Worm (Caenorhabditis elegans) whole organism, young adult: ENCODE data around the gene npl-4.1.

Experiments
- B0261.1 ChIP-seq: sonication (generic microtip); optimal IDR thresholded peaks from 2 replicates; lab custom pipeline; 2016; ENCODE audit warnings: mild to moderate bottlenecking, missing genetic modification characterization, moderate library complexity, missing compliant biosample characterization
- B0336.3 ChIP-seq: fragments of 200-800 bp; sonication (Bioruptor generic); IDR thresholded peaks from 2 replicates; pipeline ENCODE4 v1.3.6; 2022; ENCODE audit warnings: missing genetic modification characterization, missing compliant biosample characterization
- C06A6.2 ChIP-seq: fragments of 200-800 bp; sonication (Bioruptor generic); conservative IDR thresholded peaks from 2 replicates; pipeline ENCODE4 v1.3.6; 2022; ENCODE audit warnings: missing genetic modification characterization, missing compliant biosample characterization
- F10E7.11 ChIP-seq: sonication (generic microtip); optimal IDR thresholded peaks from 2 replicates; lab custom pipeline; 2017; ENCODE audit warnings: mild to moderate bottlenecking, missing genetic modification characterization, moderate library complexity, missing compliant biosample characterization
- F22D6.2 ChIP-seq: sonication (generic microtip); optimal IDR thresholded peaks from 2 replicates; lab custom pipeline; 2016; ENCODE audit warnings: mild to moderate bottlenecking, missing genetic modification characterization, missing compliant biosample characterization
- F23B12.7 ChIP-seq: sonication (generic microtip); optimal IDR thresholded peaks from 2 replicates; lab custom pipeline; 2017; ENCODE audit warnings: missing genetic modification characterization, mild to moderate bottlenecking, missing compliant biosample characterization, antibody characterized with exemption, moderate library complexity; ENCODE audit not compliant: insufficient read depth
- F57C9.4 ChIP-seq: sonication (generic microtip); optimal IDR thresholded peaks from 2 replicates; lab custom pipeline; 2017; ENCODE audit warnings: mild to moderate bottlenecking, missing genetic modification characterization, missing compliant biosample characterization
- T26A5.8 ChIP-seq: sonication (generic microtip); optimal IDR thresholded peaks from 2 replicates; lab custom pipeline; 2016; ENCODE audit warnings: missing genetic modification characterization, missing compliant biosample characterization
- ZK185.1 ChIP-seq: sonication (generic microtip); optimal IDR thresholded peaks from 2 replicates; lab custom pipeline; 2016; ENCODE audit warnings: mild to moderate bottlenecking, missing genetic modification characterization, missing compliant biosample characterization; ENCODE audit not compliant: poor library complexity, severe bottlenecking
- akir-1 ChIP-seq: fragments of 200-800 bp; sonication (Bioruptor generic); optimal IDR thresholded peaks from 2 replicates; lab custom pipeline; 2018; ENCODE audit warnings: mild to moderate bottlenecking, missing genetic modification characterization, moderate library complexity, missing compliant biosample characterization
- ama-1 ChIP-seq, 3 experiments: fragments of 150-350 bp in 1 of 3; sonication (generic microtip) in 2 of 3; optimal IDR thresholded peaks; 2 replicates each; lab custom pipeline; 2014 to 2018; ENCODE audit warnings: missing biosample characterization in 2 of 3, missing genetic modification characterization in 2 of 3, missing genetic modification reagents in 2 of 3
- atf-7 ChIP-seq: sonication (generic microtip); optimal IDR thresholded peaks from 2 replicates; lab custom pipeline; 2017; ENCODE audit warnings: mild to moderate bottlenecking, missing genetic modification characterization, missing compliant biosample characterization
- attf-3 ChIP-seq: fragments of 200-800 bp; sonication (Bioruptor generic); conservative IDR thresholded peaks from 2 replicates; pipeline ENCODE4 v1.3.6; 2022; ENCODE audit warnings: missing genetic modification reagents, missing genetic modification characterization, missing compliant biosample characterization
- ceh-58 ChIP-seq: fragments of 200-800 bp; sonication (Bioruptor generic); IDR thresholded peaks from 2 replicates; pipeline ENCODE4 v1.3.6; 2022; ENCODE audit warnings: missing genetic modification characterization, missing compliant biosample characterization
- ceh-91 ChIP-seq: fragments of 200-800 bp; sonication (Bioruptor generic); IDR thresholded peaks from 2 replicates; pipeline ENCODE4 v1.3.6; 2022; ENCODE audit warnings: missing genetic modification reagents, missing genetic modification characterization, missing compliant biosample characterization
- dox-1 ChIP-seq: fragments of 200-800 bp; sonication (Bioruptor generic); IDR thresholded peaks from 2 replicates; pipeline ENCODE4 v1.3.6; 2022; ENCODE audit warnings: missing genetic modification reagents, missing genetic modification characterization, missing compliant biosample characterization
- dpff-1 ChIP-seq: sonication (generic microtip); optimal IDR thresholded peaks from 2 replicates; lab custom pipeline; 2017; ENCODE audit warnings: mild to moderate bottlenecking, missing genetic modification characterization, missing compliant biosample characterization
- efl-1 ChIP-seq: fragments of 150-350 bp; optimal IDR thresholded peaks from 2 replicates; lab custom pipeline; 2014; ENCODE audit warnings: missing biosample characterization, missing genetic modification reagents, missing genetic modification characterization
- egrh-3 ChIP-seq: fragments of 200-800 bp; sonication (Bioruptor generic); IDR thresholded peaks from 2 replicates; pipeline ENCODE4 v1.3.6; 2022; ENCODE audit warnings: missing genetic modification reagents, missing genetic modification characterization, missing compliant biosample characterization
- ekl-4 ChIP-seq: fragments of 200-800 bp; sonication (Bioruptor generic); IDR thresholded peaks from 2 replicates; pipeline ENCODE4 v1.3.6; 2022; ENCODE audit warnings: missing genetic modification reagents, missing genetic modification characterization, missing compliant biosample characterization
- fkh-3 ChIP-seq: sonication (generic microtip); optimal IDR thresholded peaks from 2 replicates; lab custom pipeline; 2016; ENCODE audit warnings: mild to moderate bottlenecking, missing genetic modification characterization, missing compliant biosample characterization
- hmg-1.2 ChIP-seq: fragments of 200-800 bp; sonication (Bioruptor generic); IDR thresholded peaks from 2 replicates; pipeline ENCODE4 v1.3.6; 2022; ENCODE audit warnings: missing genetic modification reagents, missing genetic modification characterization, missing compliant biosample characterization
- hmg-20 ChIP-seq: fragments of 200-800 bp; sonication (Bioruptor generic); IDR thresholded peaks from 2 replicates; pipeline ENCODE4 v1.3.6; 2022; ENCODE audit warnings: missing genetic modification reagents, missing genetic modification characterization, missing compliant biosample characterization
- hrde-1 ChIP-seq: sonication (generic microtip); optimal IDR thresholded peaks from 2 replicates; lab custom pipeline; 2016; ENCODE audit warnings: missing genetic modification characterization, mild to moderate bottlenecking, missing compliant biosample characterization, moderate library complexity, missing genotype, missing genetic modification reagents, borderline replicate concordance
- let-526 ChIP-seq: fragments of 200-800 bp; sonication (Bioruptor generic); IDR thresholded peaks from 2 replicates; pipeline ENCODE4 v1.3.6; 2022; ENCODE audit warnings: missing genetic modification reagents, missing genetic modification characterization, missing compliant biosample characterization
- lsl-1 ChIP-seq: fragments of 200-800 bp; sonication (Bioruptor generic); optimal IDR thresholded peaks from 2 replicates; lab custom pipeline; 2018; ENCODE audit warnings: mild to moderate bottlenecking, missing genetic modification characterization, moderate library complexity, missing compliant biosample characterization
- madf-10 ChIP-seq: sonication (generic microtip); optimal IDR thresholded peaks from 2 replicates; lab custom pipeline; 2016; ENCODE audit warnings: mild to moderate bottlenecking, missing genetic modification characterization, missing compliant biosample characterization
- madf-6 ChIP-seq: fragments of 200-800 bp; sonication (Bioruptor generic); IDR thresholded peaks from 2 replicates; pipeline ENCODE4 v1.3.6; 2022; ENCODE audit warnings: missing genetic modification reagents, missing genetic modification characterization, missing compliant biosample characterization
- madf-8 ChIP-seq: fragments of 200-800 bp; sonication (Bioruptor generic); conservative IDR thresholded peaks from 2 replicates; pipeline ENCODE4 v1.3.6; 2022; ENCODE audit warnings: missing genetic modification reagents, missing genetic modification characterization, missing compliant biosample characterization
- mcd-1 ChIP-seq: fragments of 200-800 bp; sonication (Bioruptor generic); IDR thresholded peaks from 2 replicates; pipeline ENCODE4 v1.3.6; 2022; ENCODE audit warnings: missing genetic modification reagents, missing genetic modification characterization, missing compliant biosample characterization
- mel-28 ChIP-seq: sonication (generic microtip); optimal IDR thresholded peaks from 2 replicates; lab custom pipeline; 2016; ENCODE audit warnings: borderline replicate concordance, mild to moderate bottlenecking, missing genetic modification characterization, missing compliant biosample characterization
- nfyb-1 ChIP-seq: fragments of 200-800 bp; sonication (Bioruptor generic); IDR thresholded peaks from 2 replicates; pipeline ENCODE4 v1.3.6; 2022; ENCODE audit warnings: missing genetic modification reagents, missing genetic modification characterization, missing compliant biosample characterization
- nhr-90 ChIP-seq: sonication (generic microtip); optimal IDR thresholded peaks from 2 replicates; lab custom pipeline; 2016; ENCODE audit warnings: missing genotype, mild to moderate bottlenecking, missing genetic modification characterization, missing compliant biosample characterization
- pbrm-1 ChIP-seq: fragments of 200-800 bp; sonication (Bioruptor generic); IDR thresholded peaks from 2 replicates; pipeline ENCODE4 v1.3.6; 2022; ENCODE audit warnings: missing genetic modification reagents, missing genetic modification characterization, missing compliant biosample characterization
- pha-4 ChIP-seq: fragments of 150-350 bp; sonication (generic microtip); optimal IDR thresholded peaks from 2 replicates; lab custom pipeline; 2014; ENCODE audit warnings: missing biosample characterization, missing genetic modification reagents, missing genetic modification characterization
- repo-1 ChIP-seq: sonication (generic microtip); optimal IDR thresholded peaks from 2 replicates; lab custom pipeline; 2017; ENCODE audit warnings: mild to moderate bottlenecking, missing genetic modification characterization, missing compliant biosample characterization
- snpc-1.1 ChIP-seq: sonication (generic microtip); optimal IDR thresholded peaks from 2 replicates; lab custom pipeline; 2017; ENCODE audit warnings: missing genetic modification characterization, mild to moderate bottlenecking, missing compliant biosample characterization, antibody characterized with exemption, moderate library complexity, missing genotype, missing genetic modification reagents; ENCODE audit not compliant: insufficient read depth
- snpc-4 ChIP-seq, 5 experiments: fragments of 150-350 bp in 1 of 5; sonication (generic microtip) in 4 of 5; optimal IDR thresholded peaks; 2 replicates each; lab custom pipeline; 2014 to 2018; ENCODE audit warnings: missing genetic modification characterization in 5 of 5, missing biosample characterization in 3 of 5, antibody characterized with exemption in 2 of 5, mild to moderate bottlenecking in 2 of 5, missing compliant biosample characterization in 2 of 5, missing genotype in 2 of 5, moderate library complexity in 2 of 5, missing genetic modification reagents in 1 of 5
- tbp1 ChIP-seq: fragments of 200-800 bp; sonication (Bioruptor generic); optimal IDR thresholded peaks from 2 replicates; lab custom pipeline; 2018; ENCODE audit warnings: mild to moderate bottlenecking, missing genetic modification characterization, missing compliant biosample characterization
- tlf-1 ChIP-seq: fragments of 200-800 bp; sonication (Bioruptor generic); optimal IDR thresholded peaks from 2 replicates; lab custom pipeline; 2018; ENCODE audit warnings: mild to moderate bottlenecking, missing genetic modification characterization, missing compliant biosample characterization
- zim-3 ChIP-seq: sonication (generic microtip); optimal IDR thresholded peaks from 2 replicates; lab custom pipeline; 2017; ENCODE audit warnings: mild to moderate bottlenecking, missing genetic modification characterization, moderate library complexity, missing compliant biosample characterization
- ztf-22 ChIP-seq: fragments of 200-800 bp; sonication (Bioruptor generic); optimal IDR thresholded peaks from 2 replicates; lab custom pipeline; 2018; ENCODE audit warnings: mild to moderate bottlenecking, missing genetic modification characterization, moderate library complexity, missing compliant biosample characterization
- ztf-26 ChIP-seq: sonication (generic microtip); optimal IDR thresholded peaks from 2 replicates; lab custom pipeline; 2017; ENCODE audit warnings: missing genetic modification characterization, missing compliant biosample characterization
- ztf-28 ChIP-seq: fragments of 200-800 bp; sonication (Bioruptor generic); IDR thresholded peaks from 2 replicates; pipeline ENCODE4 v1.3.6; 2022; ENCODE audit warnings: missing genetic modification reagents, missing genetic modification characterization, missing compliant biosample characterization

Gene npl-4.1

DNA sequence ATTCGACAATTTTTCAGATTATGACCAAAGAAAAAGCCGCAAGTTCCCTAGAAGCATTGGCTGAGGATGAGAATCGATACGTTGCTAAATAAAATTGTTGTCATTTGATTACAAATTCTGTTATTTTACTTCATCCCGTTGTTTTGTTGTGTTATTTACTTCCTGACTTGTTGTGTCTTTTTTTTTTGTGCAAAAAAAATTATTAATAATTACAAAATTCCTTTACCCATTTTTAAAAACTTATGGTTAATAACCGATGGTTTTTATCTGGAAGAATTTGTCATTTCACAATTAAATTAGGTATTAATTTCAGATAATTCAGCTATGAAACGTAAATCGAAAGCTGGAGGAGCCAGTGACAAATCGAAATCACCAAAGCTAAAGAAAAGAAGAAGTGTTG, 34.9 kb upstream of the npl-4.1 start, which contains the start of gene C17G10.1:
TSS of gene C17G10.1 (plus strand) at position 301 of the 400 bp plus-strand sequence.
- no peak for TF ChIP-seq lsl-1 (GFP tag; lab: Kevin White, UChicago)
- no peak for TF ChIP-seq dox-1
- TF ChIP-seq repo-1: no peak

DNA sequence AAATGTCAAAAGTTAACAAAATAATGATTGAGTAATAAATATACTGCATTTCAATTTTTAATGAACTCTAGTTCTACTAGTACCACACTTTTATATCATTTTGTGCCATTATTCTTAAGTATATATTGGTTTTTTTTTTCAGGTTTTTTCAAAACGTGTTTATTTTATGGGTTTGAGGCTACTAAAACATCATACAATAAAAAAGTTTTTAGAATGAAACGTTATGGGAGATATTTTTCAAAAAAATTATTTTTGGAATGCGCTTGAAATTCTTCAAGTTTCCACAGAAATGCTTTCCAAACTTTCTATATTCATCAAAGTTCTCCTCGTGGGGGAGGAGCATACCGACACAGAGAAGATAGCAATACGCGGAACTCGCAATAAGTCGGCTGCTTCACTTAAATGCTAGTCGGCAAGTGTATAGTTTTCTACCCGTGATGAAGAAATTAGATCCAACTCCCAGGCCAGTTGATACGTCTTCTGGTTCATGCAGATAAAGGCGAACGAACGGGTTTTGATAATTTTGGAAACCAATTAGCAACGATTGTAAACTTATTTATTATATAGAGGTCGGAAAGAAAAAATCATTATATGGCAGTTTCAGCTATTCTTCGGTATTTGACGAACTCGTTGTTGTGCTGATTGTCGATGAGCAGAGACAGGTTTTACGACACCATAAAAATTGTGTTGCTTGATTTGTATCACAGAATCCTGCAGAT, 31.7 kb upstream of the npl-4.1 start, which contains the start of gene C17G10.10:
TSS of gene C17G10.10 (minus strand) at position 51 of the 719 bp plus-strand sequence.
- TF ChIP-seq F10E7.11 (tag; lab: Kevin White, UChicago) (no peak), let-526 (GFP tag; lab: Robert Waterston, UW) (no peak), repo-1 (peak; percentile 78), efl-1 (GFP tag; lab: Kevin White, UChicago) (peak; percentile 21), dpff-1 (no peak), C06A6.2 (GFP tag; lab: Robert Waterston, UW) (no peak), mcd-1 (peak; percentile 64), F22D6.2 (peak; percentile 19), ceh-58 (no peak), B0336.3 (GFP tag; lab: Robert Waterston, UW) (peak; percentile 78), madf-10 (tag; lab: Kevin White, UChicago) (peak; percentile 28), madf-8 (GFP tag; lab: Robert Waterston, UW) (peak; percentile 45), B0261.1 (peak; percentile 9), zim-3 (tag; lab: Kevin White, UChicago) (peak; percentile 8), madf-6 (GFP tag; lab: Robert Waterston, UW) (peak; percentile 81), tbp1 (GFP tag; lab: Kevin White, UChicago) (peak; percentile 77), fkh-3 (tag; lab: Kevin White, UChicago) (peak; percentile 58), ama-1 (optimal IDR thresholded peaks at IDR 0.05; lab: Kevin White, UChicago) (peak; percentile 83), ama-1 (GFP tag; optimal IDR thresholded peaks at IDR 0.05; lab: Kevin White, UChicago) (no peak), F57C9.4 (tag; lab: Kevin White, UChicago) (no peak), mel-28 (no peak), pha-4 (tag; lab: Kevin White, UChicago) (no peak), snpc-4 (GFP tag; optimal IDR thresholded peaks at IDR 0.05; lab: Kevin White, UChicago) (peak; percentile 97), snpc-4 (tag; optimal IDR thresholded peaks at IDR 0.05; lab: Kevin White, UChicago) (peak; percentile 98 to 99 (median 98)), nfyb-1 (peak; percentile 89), ztf-26 (peak; percentile 21), tlf-1 (peak; percentile 34), ztf-28 (no peak), egrh-3 (0 out of 2 replicates have a peak, but pooled peaks have one; percentile 8), atf-7 (peak; percentile 40), nhr-90 (no peak), akir-1 (GFP tag; lab: Kevin White, UChicago) (no peak), snpc-1.1 (peak; percentile 98), attf-3 (GFP tag; lab: Robert Waterston, UW) (no peak), ekl-4 (GFP tag; lab: Robert Waterston, UW) (peak; percentile 73; the same call in 1 of the 2 replicates), ztf-22 (GFP tag; lab: Kevin White, UChicago) (no peak), pbrm-1 (GFP tag; lab: Robert Waterston, UW) (peak; percentile 89), ZK185.1 (tag; lab: Kevin White, UChicago) (peak; percentile 76), ceh-91 (GFP tag; lab: Robert Waterston, UW) (peak; percentile 12; the same call in 1 of the 2 replicates), hrde-1 (peak; percentile 68), hmg-1.2 (peak; percentile 90), F23B12.7 (tag; lab: Kevin White, UChicago) (peak; percentile 77), lsl-1 (GFP tag; lab: Kevin White, UChicago) (peak; percentile 72), hmg-20 (0 out of 2 replicates have a peak, but pooled peaks have one; percentile 11), T26A5.8 (tag; lab: Kevin White, UChicago) (no peak)
